Worm (Caenorhabditis elegans): Measurements from ENCODE around the gene col-183.

DNA sequence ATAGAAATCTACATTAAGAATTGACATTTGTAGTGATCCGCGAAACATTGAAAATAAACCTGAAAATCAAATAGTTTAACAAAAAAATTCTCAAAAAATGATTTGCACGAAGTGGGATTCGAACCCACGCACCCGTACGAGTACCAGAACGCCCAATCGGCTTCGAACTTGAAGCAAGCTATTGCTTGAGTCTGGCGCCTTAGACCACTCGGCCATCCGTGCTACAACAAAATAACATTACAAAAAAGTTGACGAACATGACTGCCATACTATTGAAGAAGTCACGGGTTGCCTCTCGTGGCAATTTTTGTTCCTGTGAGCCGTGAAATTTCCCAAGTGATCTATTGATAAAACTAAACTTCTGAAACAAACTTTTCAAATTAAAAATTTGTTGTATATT is 24.3 kb downstream of the col-183 start:
- TF ChIP-seq lin-11 (tag; optimal IDR thresholded peaks at IDR 0.05) (no peak), ama-1 (optimal IDR thresholded peaks at IDR 0.05) (no peak), nhr-11 (tag; optimal IDR thresholded peaks at IDR 0.05) (no peak), unc-55 (GFP tag; optimal IDR thresholded peaks at IDR 0.05) (no peak), ztf-11 (tag; optimal IDR thresholded peaks at IDR 0.05) (no peak), R02D3.7 (tag; optimal IDR thresholded peaks at IDR 0.05) (no peak), nhr-23 (tag; optimal IDR thresholded peaks at IDR 0.05) (no peak), nhr-12 (tag; optimal IDR thresholded peaks at IDR 0.05) (no peak), ZK546.5 (tag; optimal IDR thresholded peaks at IDR 0.05) (no peak)

Measured in whole organism, L2 larva.